Worm (Caenorhabditis elegans) whole organism, L4 larva: ENCODE measurements around the gene ddp-1.

Source experiments
- ctbp-1 ChIP-seq: fragments of 200-800 bp; sonication (Bioruptor generic); IDR thresholded peaks from 2 replicates; pipeline ENCODE4 v1.3.6; 2022; ENCODE audit warnings: missing genetic modification reagents, missing genetic modification characterization, missing compliant biosample characterization
- egl-27 ChIP-seq: sonication (generic microtip); optimal IDR thresholded peaks from 3 replicates; lab custom pipeline; 2017; ENCODE audit warnings: missing biosample characterization, missing genetic modification reagents, missing genetic modification characterization
- hlh-30 ChIP-seq: sonication (generic microtip); optimal IDR thresholded peaks from 2 replicates; lab custom pipeline; 2017; ENCODE audit warnings: antibody characterized with exemption, mild to moderate bottlenecking, missing genetic modification characterization, missing compliant biosample characterization; ENCODE audit not compliant: insufficient read depth
- unc-39 ChIP-seq: sonication (generic microtip); optimal IDR thresholded peaks from 2 replicates; lab custom pipeline; 2017; ENCODE audit warnings: missing biosample characterization, missing genetic modification characterization

ce11 chrIII:1852126-1852717 lies 7.5 kb upstream of the ddp-1 start:
- TF ChIP-seq unc-39 (tag; lab: Kevin White, UChicago) = no peak
- no peak for TF ChIP-seq ctbp-1 (GFP tag; lab: Robert Waterston, UW)
- no peak for TF ChIP-seq hlh-30
- TF ChIP-seq egl-27 (tag; lab: Kevin White, UChicago) = no peak
